Worm (Caenorhabditis elegans) whole organism, dauer: Measurements from ENCODE around the gene fbxa-176.
"Not testable (repeated sequence)": the region's sequence is repeated elsewhere in the genome, so short reads cannot be mapped to it uniquely, and the experiment has no call there.

Source experiments
- unc-62 ChIP-seq: sonication (generic microtip); optimal IDR thresholded peaks from 2 replicates; lab custom pipeline; 2017; ENCODE audit warnings: missing biosample characterization, missing genetic modification reagents, missing genetic modification characterization

The fbxa-176 gene

ce11 chrV:17551396-17551795 lies 1.9 kb downstream of the fbxa-176 start:
- no peak for TF ChIP-seq unc-62 (GFP tag; lab: Kevin White, UChicago)

- no peak for TF ChIP-seq unc-62 (GFP tag; lab: Kevin White, UChicago)
Observed at ce11 chrV:17552759-17553158, 3.3 kb downstream of the fbxa-176 start, which contains the start of gene C38D9.8. Gene C38D9.8 (minus strand): TSS chrV:17552859.

ce11 chrV:17558377-17558776 lies 8.9 kb downstream of the fbxa-176 start, which contains the start of gene fbxa-174:
Gene fbxa-174 (minus strand): TSS chrV:17558477.
- TF ChIP-seq unc-62 (GFP tag; lab: Kevin White, UChicago) = no peak

ce11 chrV:17558946-17559345 lies 9.5 kb downstream of the fbxa-176 start, which contains the start of gene fbxa-172:
Gene fbxa-172 (plus strand): TSS chrV:17559246.
- no peak for TF ChIP-seq unc-62 (GFP tag; lab: Kevin White, UChicago)

- no peak for TF ChIP-seq unc-62 (GFP tag; lab: Kevin White, UChicago)
Observed at ce11 chrV:17565903-17566302, 16.4 kb downstream of the fbxa-176 start, which contains the start of gene fbxa-171. Gene fbxa-171 (minus strand): TSS chrV:17566003.

ce11 chrV:17566850-17567249 lies 17.4 kb downstream of the fbxa-176 start, which contains the start of gene C38D9.2:
Gene C38D9.2 (plus strand): TSS chrV:17567150.
- TF ChIP-seq unc-62 (GFP tag; lab: Kevin White, UChicago) = no peak

DNA sequence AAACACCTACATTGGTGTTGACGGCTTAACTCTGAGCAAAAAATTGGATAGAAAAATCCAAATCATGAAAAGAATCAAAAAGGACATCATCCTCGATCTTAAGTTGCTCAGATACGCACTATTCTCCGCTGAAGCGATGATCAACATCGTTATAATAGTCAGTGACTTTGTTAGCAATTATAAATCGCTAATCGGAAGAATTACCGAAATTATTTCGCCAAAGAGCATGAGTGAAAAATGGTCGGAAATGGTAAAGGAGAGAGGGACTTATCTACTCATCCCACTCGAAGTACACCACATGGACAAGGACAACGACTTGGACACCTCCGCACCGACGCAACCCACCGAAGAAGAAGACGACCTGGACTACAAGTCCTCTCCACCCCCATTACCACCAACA lies 30.5 kb downstream of the fbxa-176 start:
- no peak for TF ChIP-seq unc-62 (GFP tag; lab: Kevin White, UChicago)

ce11 chrV:17584352-17584843 lies 34.9 kb downstream of the fbxa-176 start, which contains the start of gene fbxa-133:
Gene fbxa-133 (plus strand): TSS chrV:17584793.
- not testable (repeated sequence) for TF ChIP-seq unc-62 (GFP tag; lab: Kevin White, UChicago)

DNA sequence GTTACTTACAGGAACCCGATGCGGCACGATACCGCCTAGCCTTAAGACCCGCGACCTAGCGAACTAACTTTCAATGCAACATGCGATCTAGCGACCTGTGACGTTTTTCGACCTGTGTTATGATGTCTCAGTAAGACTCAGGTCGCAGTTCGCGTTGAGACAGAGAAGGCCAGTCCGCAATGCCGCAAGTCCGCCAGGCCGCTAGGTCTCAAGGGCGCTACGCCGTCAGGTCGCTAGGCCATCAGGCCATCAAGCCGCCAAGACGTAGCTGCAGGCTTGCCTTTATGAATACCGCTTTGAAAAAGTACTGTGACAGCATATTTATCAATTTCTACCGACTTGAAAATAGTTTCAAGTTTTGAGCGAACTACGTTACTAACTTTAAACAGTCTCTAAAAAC lies 46.2 kb downstream of the fbxa-176 start:
- TF ChIP-seq unc-62 (GFP tag; lab: Kevin White, UChicago) = no peak

- TF ChIP-seq unc-62 (GFP tag; lab: Kevin White, UChicago) = no peak
Observed at ce11 chrV:17598810-17599209, 49.3 kb downstream of the fbxa-176 start, which contains the start of gene Y6G8.2. Gene Y6G8.2 (minus strand): TSS chrV:17598956.
